Fruit fly (Drosophila melanogaster) whole organism, wandering third instar larva: Measurements from ENCODE around the gene Vm26Ab.

Experiments used
- Abd-B ChIP-seq: fragments of >200 bp; optimal IDR thresholded peaks from 2 replicates; lab custom pipeline; 2017; ENCODE audit warnings: missing biosample characterization, missing genetic modification characterization
- CG32264 ChIP-seq: fragments of 200-800 bp; sonication (Bioruptor generic); optimal IDR thresholded peaks from 2 replicates; lab custom pipeline; 2016; ENCODE audit warnings: missing biosample characterization, missing genetic modification characterization
- CG9705 ChIP-seq: fragments of 200-800 bp; sonication (Bioruptor generic); optimal IDR thresholded peaks from 2 replicates; lab custom pipeline; 2018; ENCODE audit warnings: missing biosample characterization, mild to moderate bottlenecking, missing genetic modification characterization
- CrebA ChIP-seq: fragments of 200-800 bp; sonication (Bioruptor generic); optimal IDR thresholded peaks from 2 replicates; lab custom pipeline; 2016; ENCODE audit warnings: missing biosample characterization, mild to moderate bottlenecking, missing genetic modification characterization, borderline replicate concordance
- Dfd ChIP-seq: fragments of >200 bp; optimal IDR thresholded peaks from 2 replicates; lab custom pipeline; 2017; ENCODE audit warnings: missing biosample characterization, missing genetic modification characterization
- Dif ChIP-seq: fragments of 200-275, 200-300 bp; sonication (Bioruptor generic); optimal IDR thresholded peaks from 2 replicates; lab custom pipeline; 2018; ENCODE audit warnings: missing biosample characterization, missing genetic modification characterization; ENCODE audit not compliant: partially characterized antibody
- GATAd ChIP-seq: sonication (Bioruptor generic); optimal IDR thresholded peaks from 2 replicates; lab custom pipeline; 2016; ENCODE audit warnings: missing biosample characterization, missing genetic modification characterization
- HLH106 ChIP-seq: fragments of 200-800 bp; optimal IDR thresholded peaks from 3 replicates; lab custom pipeline; 2019; ENCODE audit warnings: missing biosample characterization, mild to moderate bottlenecking, missing genetic modification characterization, moderate library complexity
- Hnf4 ChIP-seq: fragments of 200-800 bp; sonication (Bioruptor generic); optimal IDR thresholded peaks from 2 replicates; lab custom pipeline; 2016; ENCODE audit warnings: missing biosample characterization, mild to moderate bottlenecking, missing genetic modification characterization
- Hr78 ChIP-seq: fragments of >200 bp; optimal IDR thresholded peaks from 2 replicates; lab custom pipeline; 2017; ENCODE audit warnings: missing biosample characterization, missing genetic modification characterization
- Hr83 ChIP-seq: fragments of 200-300 bp; sonication (Bioruptor generic); optimal IDR thresholded peaks from 2 replicates; lab custom pipeline; 2016; ENCODE audit warnings: missing biosample characterization, mild to moderate bottlenecking, missing genetic modification characterization, moderate library complexity; ENCODE audit not compliant: poor library complexity, severe bottlenecking
- Jra ChIP-seq: sonication (Bioruptor generic); optimal IDR thresholded peaks from 2 replicates; lab custom pipeline; 2016; ENCODE audit warnings: missing biosample characterization, missing genetic modification characterization
- Mio ChIP-seq: sonication (Bioruptor generic); optimal IDR thresholded peaks from 2 replicates; lab custom pipeline; 2016; ENCODE audit warnings: missing biosample characterization, missing genetic modification characterization
- Myc ChIP-seq: fragments of >200 bp; optimal IDR thresholded peaks from 2 replicates; lab custom pipeline; 2017
- N ChIP-seq: fragments of >200 bp; optimal IDR thresholded peaks from 2 replicates; lab custom pipeline; 2018; ENCODE audit warnings: missing biosample characterization, missing external identifiers, missing genetic modification characterization
- OdsH ChIP-seq: fragments of 200-800 bp; sonication (Bioruptor generic); optimal IDR thresholded peaks from 2 replicates; lab custom pipeline; 2016; ENCODE audit warnings: missing biosample characterization, mild to moderate bottlenecking, missing genetic modification characterization
- Rel ChIP-seq, 2 experiments: fragments of 200-800 bp; sonication (Bioruptor generic) in 1 of 2; optimal IDR thresholded peaks; 2 replicates in 1 of 2; 3 replicates in 1 of 2; lab custom pipeline; 2016 to 2019; ENCODE audit warnings: mild to moderate bottlenecking in 2 of 2, missing biosample characterization in 2 of 2, missing genetic modification characterization in 2 of 2, moderate library complexity in 1 of 2
- Sp1 ChIP-seq: fragments of 200-800 bp; sonication (Bioruptor generic); optimal IDR thresholded peaks from 3 replicates; lab custom pipeline; 2019; ENCODE audit warnings: missing biosample characterization, mild to moderate bottlenecking, missing genetic modification characterization, moderate library complexity
- Vsx2 ChIP-seq: fragments of 200-300, 225-300 bp; sonication (Bioruptor generic); optimal IDR thresholded peaks from 2 replicates; lab custom pipeline; 2018; ENCODE audit warnings: missing biosample characterization, missing genetic modification characterization; ENCODE audit not compliant: partially characterized antibody
- br ChIP-seq: fragments of 200-800 bp; sonication (Bioruptor generic); optimal IDR thresholded peaks from 2 replicates; lab custom pipeline; 2016; ENCODE audit warnings: missing biosample characterization, missing genetic modification characterization
- brk ChIP-seq: fragments of 200-800 bp; sonication (Bioruptor generic); optimal IDR thresholded peaks from 2 replicates; lab custom pipeline; 2016; ENCODE audit warnings: missing biosample characterization, mild to moderate bottlenecking, missing genetic modification characterization
- dl ChIP-seq, 2 experiments: fragments of 175-275, 200-275 bp in 1 of 2; fragments of 200-275 bp in 1 of 2; sonication (Bioruptor generic); optimal IDR thresholded peaks; lab custom pipeline; 2018; ENCODE audit warnings: mild to moderate bottlenecking in 2 of 2, missing biosample characterization in 2 of 2, missing genetic modification characterization in 2 of 2, moderate library complexity in 2 of 2; ENCODE audit not compliant: partially characterized antibody in 2 of 2, insufficient read depth in 1 of 2
- dmrt93B ChIP-seq: fragments of 200-800 bp; sonication (Bioruptor generic); optimal IDR thresholded peaks from 2 replicates; lab custom pipeline; 2018; ENCODE audit warnings: missing biosample characterization, mild to moderate bottlenecking, missing genetic modification characterization
- dsf ChIP-seq: sonication (Bioruptor generic); optimal IDR thresholded peaks from 2 replicates; lab custom pipeline; 2016; ENCODE audit warnings: missing biosample characterization, missing genetic modification characterization, borderline replicate concordance
- ey ChIP-seq: fragments of 200-800 bp; sonication (Bioruptor generic); optimal IDR thresholded peaks from 2 replicates; lab custom pipeline; 2016; ENCODE audit warnings: missing biosample characterization, missing genetic modification characterization
- foxo ChIP-seq, 2 experiments: fragments of 200-800 bp; sonication (Bioruptor generic); optimal IDR thresholded peaks; 2 replicates in 1 of 2; 3 replicates in 1 of 2; lab custom pipeline; 2016 to 2017; ENCODE audit warnings: missing biosample characterization in 2 of 2, missing genetic modification characterization in 2 of 2
- fru ChIP-seq: fragments of 200-800 bp; sonication (Bioruptor generic); optimal IDR thresholded peaks from 3 replicates; lab custom pipeline; 2016; ENCODE audit warnings: missing biosample characterization, mild to moderate bottlenecking, missing genetic modification characterization
- h ChIP-seq: fragments of 200-800 bp; sonication (Bioruptor generic); optimal IDR thresholded peaks from 3 replicates; lab custom pipeline; 2016; ENCODE audit warnings: missing biosample characterization, mild to moderate bottlenecking, missing genetic modification characterization
- jim ChIP-seq: fragments of 175-275, 200-325 bp; sonication (Bioruptor generic); optimal IDR thresholded peaks from 2 replicates; lab custom pipeline; 2016; ENCODE audit warnings: missing biosample characterization, mild to moderate bottlenecking, missing genetic modification characterization
- lola ChIP-seq: fragments of >200 bp; optimal IDR thresholded peaks from 2 replicates; lab custom pipeline; 2017; ENCODE audit warnings: missing biosample characterization, missing genetic modification characterization
- pan ChIP-seq: fragments of >200 bp; optimal IDR thresholded peaks from 2 replicates; lab custom pipeline; 2017
- psq ChIP-seq: fragments of 200-800 bp; sonication (Bioruptor generic); optimal IDR thresholded peaks from 3 replicates; lab custom pipeline; 2017; ENCODE audit warnings: missing biosample characterization, mild to moderate bottlenecking, missing genetic modification characterization, moderate library complexity
- rgr ChIP-seq: fragments of 200-800 bp; sonication (Bioruptor generic); optimal IDR thresholded peaks from 3 replicates; lab custom pipeline; 2016; ENCODE audit warnings: missing biosample characterization, mild to moderate bottlenecking, missing genetic modification characterization
- sage ChIP-seq: fragments of 200-800 bp; sonication (Bioruptor generic); optimal IDR thresholded peaks from 2 replicates; lab custom pipeline; 2016; ENCODE audit warnings: missing biosample characterization, mild to moderate bottlenecking, missing genetic modification characterization
- sv ChIP-seq: fragments of 200-800 bp; sonication (Bioruptor generic); optimal IDR thresholded peaks from 3 replicates; lab custom pipeline; 2016; ENCODE audit warnings: missing biosample characterization, missing genetic modification characterization
- tai ChIP-seq: sonication (Bioruptor generic); optimal IDR thresholded peaks from 2 replicates; lab custom pipeline; 2016; ENCODE audit warnings: missing biosample characterization, missing genetic modification characterization
- usp ChIP-seq: fragments of >200 bp; optimal IDR thresholded peaks from 2 replicates; lab custom pipeline; 2017; ENCODE audit warnings: missing biosample characterization, missing genetic modification characterization
- woc ChIP-seq: sonication (Bioruptor generic); optimal IDR thresholded peaks from 2 replicates; lab custom pipeline; 2016; ENCODE audit warnings: missing biosample characterization, mild to moderate bottlenecking, missing genetic modification characterization

Vm26Ab gene

DNA sequence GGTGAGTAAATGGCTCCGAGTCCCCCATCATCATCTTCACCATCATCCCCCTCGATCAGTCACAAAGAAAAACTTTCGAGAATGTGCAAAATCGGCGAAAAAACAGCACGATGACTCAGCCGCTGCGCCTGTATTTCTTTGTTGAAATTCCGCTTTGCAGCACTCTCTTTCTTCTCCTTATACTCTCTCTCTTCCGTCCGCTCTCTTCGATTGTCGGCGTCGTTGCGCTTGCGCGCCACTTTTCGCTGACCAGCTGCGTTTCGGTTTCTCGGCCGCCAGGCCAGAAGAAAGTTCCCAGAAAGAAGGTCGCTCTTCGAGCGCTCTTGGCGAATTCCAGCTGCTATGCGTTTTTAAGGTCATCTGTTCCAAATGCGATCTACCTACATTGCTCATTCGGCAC, 26.4 kb downstream of the Vm26Ab start:
- TF ChIP-seq Mio (GFP tag; lab: Kevin White, UChicago) (no peak), Dfd (GFP tag; lab: Kevin White, UChicago) (no peak), Hr83 (no peak), brk (GFP tag; lab: Kevin White, UChicago) (no peak), h (GFP tag; lab: Kevin White, UChicago) (no peak), woc (GFP tag; lab: Kevin White, UChicago) (no peak), foxo (GFP tag; optimal IDR thresholded peaks at IDR 0.05; lab: Kevin White, UChicago) (no peak), Jra (GFP tag; lab: Kevin White, UChicago) (peak; percentile 27), dmrt93B (GFP tag; lab: Kevin White, UChicago) (no peak), br (GFP tag; lab: Kevin White, UChicago) (no peak), pan (no peak), Sp1 (GFP tag; lab: Kevin White, UChicago) (no peak), N (GFP tag; lab: Kevin White, UChicago) (no peak), dl (GFP tag; optimal IDR thresholded peaks at IDR 0.05; lab: Kevin White, UChicago; ENCODE audit: insufficient read depth in 1 of 2, partially characterized antibody in 2 of 2) (peak; percentile 56 to 59), Hr78 (no peak), tai (no peak), Dif (GFP tag; lab: Kevin White, UChicago) (peak; percentile 20), GATAd (GFP tag; lab: Kevin White, UChicago) (no peak), CrebA (GFP tag; lab: Kevin White, UChicago) (no peak), Myc (lab: Kevin White, UChicago) (no peak)

DNA sequence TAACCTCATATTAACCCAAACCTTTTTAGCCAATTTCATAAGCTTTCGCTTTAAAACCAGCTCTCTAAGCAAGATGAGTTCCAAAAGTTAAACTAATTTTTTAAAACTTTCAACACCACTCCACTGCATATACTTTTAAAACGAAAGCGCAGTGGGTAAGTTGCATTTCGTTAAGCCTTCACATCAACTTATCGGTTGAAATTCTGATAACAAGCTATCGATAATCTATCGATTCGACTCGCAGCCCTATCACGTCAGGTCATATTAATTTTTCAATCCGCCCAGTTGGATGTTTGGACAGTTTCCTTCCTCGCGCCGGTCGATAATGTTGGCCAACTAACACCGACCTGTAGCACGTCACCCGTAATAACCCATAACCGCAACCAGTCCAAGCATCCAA, 29.3 kb downstream of the Vm26Ab start, which contains the start of gene ifc:
ifc (plus strand) TSS at position 255 of the 400 bp plus-strand sequence.
- TF ChIP-seq jim (GFP tag; lab: Kevin White, UChicago) (no peak), woc (GFP tag; lab: Kevin White, UChicago) (peak; percentile 39), Vsx2 (GFP tag; lab: Kevin White, UChicago) (no peak), fru (GFP tag; lab: Kevin White, UChicago) (peak; percentile 47), ey (GFP tag; lab: Kevin White, UChicago) (peak; percentile 30), lola (GFP tag; lab: Kevin White, UChicago) (no peak), N (GFP tag; lab: Kevin White, UChicago) (peak; percentile 98), Sp1 (GFP tag; lab: Kevin White, UChicago) (peak; percentile 8), CG9705 (GFP tag; lab: Kevin White, UChicago) (peak; percentile 10), pan (no peak), HLH106 (tag; lab: Kevin White, UChicago) (peak; percentile 60), Hr83 (peak; percentile 87), Myc (lab: Kevin White, UChicago) (no peak), dmrt93B (GFP tag; lab: Kevin White, UChicago) (no peak), foxo (GFP tag; optimal IDR thresholded peaks at IDR 0.05; lab: Kevin White, UChicago) (peak in 1 of 2 experiments; percentile 52), CrebA (GFP tag; lab: Kevin White, UChicago) (no peak), Dif (GFP tag; lab: Kevin White, UChicago) (peak; percentile 61), Jra (GFP tag; lab: Kevin White, UChicago) (no peak), brk (GFP tag; lab: Kevin White, UChicago) (no peak), Abd-B (no peak), Hnf4 (GFP tag; lab: Kevin White, UChicago) (no peak), usp (GFP tag; lab: Kevin White, UChicago) (no peak), CG32264 (GFP tag; lab: Kevin White, UChicago) (no peak), OdsH (GFP tag; lab: Kevin White, UChicago) (peak; percentile 51), tai (no peak), Rel (GFP tag; optimal IDR thresholded peaks at IDR 0.05; lab: Kevin White, UChicago) (no peak), Rel (tag; optimal IDR thresholded peaks at IDR 0.05; lab: Kevin White, UChicago) (peak; percentile 46), GATAd (GFP tag; lab: Kevin White, UChicago) (no peak), Hr78 (peak; percentile 66), sv (GFP tag; lab: Kevin White, UChicago) (peak; percentile 42), dl (GFP tag; optimal IDR thresholded peaks at IDR 0.05; lab: Kevin White, UChicago; ENCODE audit: insufficient read depth in 1 of 2, partially characterized antibody in 2 of 2) (no peak), sage (GFP tag; lab: Kevin White, UChicago) (no peak), psq (GFP tag; lab: Kevin White, UChicago) (peak; percentile 30), br (GFP tag; lab: Kevin White, UChicago) (peak; percentile 53), h (GFP tag; lab: Kevin White, UChicago) (peak; percentile 64), dsf (GFP tag; lab: Kevin White, UChicago) (no peak), Mio (GFP tag; lab: Kevin White, UChicago) (no peak), Dfd (GFP tag; lab: Kevin White, UChicago) (no peak), rgr (GFP tag; lab: Kevin White, UChicago) (peak; percentile 54)
